Worm (Caenorhabditis elegans): Measurements from ENCODE around the gene F17H10.2.

- TF ChIP-seq ceh-19 (GFP tag; optimal IDR thresholded peaks at IDR 0.05): no peak
- no peak for TF ChIP-seq pha-4 (tag; optimal IDR thresholded peaks at IDR 0.05)
- no peak for TF ChIP-seq ceh-30 (tag; optimal IDR thresholded peaks at IDR 0.05)
These were observed 32.7 kb downstream of the F17H10.2 start for ce11 chrX:13145988-13146873.

Data from whole organism, late embryonic.